Worm (Caenorhabditis elegans) whole organism, young adult: Measurements from ENCODE around the gene F11E6.9.

Experiments
- B0019.2 ChIP-seq: fragments of 200-800 bp; sonication (Bioruptor generic); conservative IDR thresholded peaks from 2 replicates; pipeline ENCODE4 v1.3.6; 2022; ENCODE audit warnings: missing genetic modification reagents, missing genetic modification characterization, missing compliant biosample characterization
- B0336.3 ChIP-seq: fragments of 200-800 bp; sonication (Bioruptor generic); IDR thresholded peaks from 2 replicates; pipeline ENCODE4 v1.3.6; 2022; ENCODE audit warnings: missing genetic modification characterization, missing compliant biosample characterization
- F37B4.10 ChIP-seq: fragments of 200-800 bp; sonication (Bioruptor generic); IDR thresholded peaks from 2 replicates; pipeline ENCODE4 v1.3.6; 2022; ENCODE audit warnings: missing genetic modification characterization, missing compliant biosample characterization
- F49E8.2 ChIP-seq: sonication (generic microtip); optimal IDR thresholded peaks from 3 replicates; lab custom pipeline; 2017; ENCODE audit warnings: missing genetic modification characterization, mild to moderate bottlenecking, missing compliant biosample characterization, antibody characterized with exemption, moderate library complexity; ENCODE audit not compliant: insufficient read depth
- F52B5.7 ChIP-seq: sonication (generic microtip); optimal IDR thresholded peaks from 2 replicates; lab custom pipeline; 2016; ENCODE audit warnings: mild to moderate bottlenecking, missing genetic modification characterization, missing compliant biosample characterization
- F55B11.4 ChIP-seq: sonication (generic microtip); optimal IDR thresholded peaks from 2 replicates; lab custom pipeline; 2016; ENCODE audit warnings: missing compliant biosample characterization, missing genetic modification characterization, borderline replicate concordance; ENCODE audit not compliant: insufficient read depth
- F57A8.1 ChIP-seq: fragments of 200-800 bp; sonication (Bioruptor generic); optimal IDR thresholded peaks from 2 replicates; lab custom pipeline; 2018; ENCODE audit warnings: mild to moderate bottlenecking, missing genetic modification characterization, moderate library complexity, missing compliant biosample characterization
- F57C9.4 ChIP-seq: sonication (generic microtip); optimal IDR thresholded peaks from 2 replicates; lab custom pipeline; 2017; ENCODE audit warnings: mild to moderate bottlenecking, missing genetic modification characterization, missing compliant biosample characterization
- K11D2.4 ChIP-seq: fragments of 200-800 bp; sonication (Bioruptor generic); IDR thresholded peaks from 2 replicates; pipeline ENCODE4 v1.3.6; 2022; ENCODE audit warnings: missing genetic modification reagents, missing genetic modification characterization, missing compliant biosample characterization
- T26A5.8 ChIP-seq: sonication (generic microtip); optimal IDR thresholded peaks from 2 replicates; lab custom pipeline; 2016; ENCODE audit warnings: missing genetic modification characterization, missing compliant biosample characterization
- Y56A3A.18 ChIP-seq: fragments of 200-800 bp; sonication (Bioruptor generic); IDR thresholded peaks from 2 replicates; pipeline ENCODE4 v1.3.6; 2022; ENCODE audit warnings: missing genetic modification reagents, missing genetic modification characterization, missing compliant biosample characterization
- Y79H2A.3 ChIP-seq: fragments of 200-800 bp; sonication (Bioruptor generic); conservative IDR thresholded peaks from 2 replicates; pipeline ENCODE4 v1.3.6; 2022; ENCODE audit warnings: missing genetic modification reagents, missing genetic modification characterization, missing compliant biosample characterization
- ama-1 ChIP-seq, 3 experiments: fragments of 150-350 bp in 1 of 3; sonication (generic microtip) in 2 of 3; optimal IDR thresholded peaks; 2 replicates each; lab custom pipeline; 2014 to 2018; ENCODE audit warnings: missing biosample characterization in 2 of 3, missing genetic modification characterization in 2 of 3, missing genetic modification reagents in 2 of 3
- atf-7 ChIP-seq: sonication (generic microtip); optimal IDR thresholded peaks from 2 replicates; lab custom pipeline; 2017; ENCODE audit warnings: mild to moderate bottlenecking, missing genetic modification characterization, missing compliant biosample characterization
- athp-1 ChIP-seq: sonication (generic microtip); optimal IDR thresholded peaks from 2 replicates; lab custom pipeline; 2017; ENCODE audit warnings: mild to moderate bottlenecking, missing genetic modification characterization, missing compliant biosample characterization
- attf-3 ChIP-seq: fragments of 200-800 bp; sonication (Bioruptor generic); conservative IDR thresholded peaks from 2 replicates; pipeline ENCODE4 v1.3.6; 2022; ENCODE audit warnings: missing genetic modification reagents, missing genetic modification characterization, missing compliant biosample characterization
- attf-6 ChIP-seq: fragments of 200-800 bp; sonication (Bioruptor generic); IDR thresholded peaks from 2 replicates; pipeline ENCODE4 v1.3.6; 2022; ENCODE audit warnings: missing genetic modification reagents, missing genetic modification characterization, missing compliant biosample characterization
- bed-1 ChIP-seq: fragments of 200-800 bp; sonication (Bioruptor generic); IDR thresholded peaks from 2 replicates; pipeline ENCODE4 v1.3.6; 2022; ENCODE audit warnings: missing genetic modification reagents, missing genetic modification characterization, missing compliant biosample characterization
- bed-2 ChIP-seq: fragments of 200-800 bp; sonication (Bioruptor generic); IDR thresholded peaks from 2 replicates; pipeline ENCODE4 v1.3.6; 2022; ENCODE audit warnings: missing genetic modification reagents, missing genetic modification characterization, missing compliant biosample characterization
- ccch-3 ChIP-seq: fragments of 200-800 bp; sonication (Bioruptor generic); optimal IDR thresholded peaks from 2 replicates; lab custom pipeline; 2018; ENCODE audit warnings: mild to moderate bottlenecking, missing genetic modification characterization, missing compliant biosample characterization
- cebp-2 ChIP-seq: fragments of 200-800 bp; sonication (Bioruptor generic); IDR thresholded peaks from 2 replicates; pipeline ENCODE4 v1.3.6; 2022; ENCODE audit warnings: missing genetic modification characterization, missing compliant biosample characterization
- ceh-27 ChIP-seq: fragments of 200-800 bp; sonication (Bioruptor generic); optimal IDR thresholded peaks from 2 replicates; lab custom pipeline; 2018; ENCODE audit warnings: mild to moderate bottlenecking, missing genetic modification characterization, moderate library complexity, missing compliant biosample characterization
- ceh-58 ChIP-seq: fragments of 200-800 bp; sonication (Bioruptor generic); IDR thresholded peaks from 2 replicates; pipeline ENCODE4 v1.3.6; 2022; ENCODE audit warnings: missing genetic modification characterization, missing compliant biosample characterization
- ceh-79 ChIP-seq: sonication (generic microtip); optimal IDR thresholded peaks from 2 replicates; lab custom pipeline; 2017; ENCODE audit warnings: mild to moderate bottlenecking, missing genetic modification characterization, missing compliant biosample characterization
- dpff-1 ChIP-seq: sonication (generic microtip); optimal IDR thresholded peaks from 2 replicates; lab custom pipeline; 2017; ENCODE audit warnings: mild to moderate bottlenecking, missing genetic modification characterization, missing compliant biosample characterization
- him-1 ChIP-seq: sonication (generic microtip); optimal IDR thresholded peaks from 2 replicates; lab custom pipeline; 2016; ENCODE audit warnings: missing genotype, missing genetic modification reagents, missing genetic modification characterization, missing compliant biosample characterization
- hlh-26 ChIP-seq: fragments of 200-800 bp; sonication (Bioruptor generic); conservative IDR thresholded peaks from 2 replicates; pipeline ENCODE4 v1.3.6; 2022; ENCODE audit warnings: missing genetic modification reagents, missing genetic modification characterization, missing compliant biosample characterization
- hmg-1.2 ChIP-seq: fragments of 200-800 bp; sonication (Bioruptor generic); IDR thresholded peaks from 2 replicates; pipeline ENCODE4 v1.3.6; 2022; ENCODE audit warnings: missing genetic modification reagents, missing genetic modification characterization, missing compliant biosample characterization
- hmg-20 ChIP-seq: fragments of 200-800 bp; sonication (Bioruptor generic); IDR thresholded peaks from 2 replicates; pipeline ENCODE4 v1.3.6; 2022; ENCODE audit warnings: missing genetic modification reagents, missing genetic modification characterization, missing compliant biosample characterization
- let-526 ChIP-seq: fragments of 200-800 bp; sonication (Bioruptor generic); IDR thresholded peaks from 2 replicates; pipeline ENCODE4 v1.3.6; 2022; ENCODE audit warnings: missing genetic modification reagents, missing genetic modification characterization, missing compliant biosample characterization
- let-607 ChIP-seq, 2 experiments: fragments of 200-800 bp in 1 of 2; sonication (Bioruptor generic) in 1 of 2; sonication (generic microtip) in 1 of 2; optimal IDR thresholded peaks; 2 replicates each; lab custom pipeline; 2016 to 2018; ENCODE audit warnings: mild to moderate bottlenecking in 2 of 2, missing compliant biosample characterization in 2 of 2, missing genetic modification characterization in 2 of 2, moderate library complexity in 2 of 2, missing genotype in 1 of 2
- lin-40 ChIP-seq: sonication (generic microtip); optimal IDR thresholded peaks from 2 replicates; lab custom pipeline; 2016; ENCODE audit warnings: missing genetic modification characterization, mild to moderate bottlenecking, missing compliant biosample characterization, missing genotype, missing genetic modification reagents
- madf-10 ChIP-seq: sonication (generic microtip); optimal IDR thresholded peaks from 2 replicates; lab custom pipeline; 2016; ENCODE audit warnings: mild to moderate bottlenecking, missing genetic modification characterization, missing compliant biosample characterization
- madf-6 ChIP-seq: fragments of 200-800 bp; sonication (Bioruptor generic); IDR thresholded peaks from 2 replicates; pipeline ENCODE4 v1.3.6; 2022; ENCODE audit warnings: missing genetic modification reagents, missing genetic modification characterization, missing compliant biosample characterization
- mcd-1 ChIP-seq: fragments of 200-800 bp; sonication (Bioruptor generic); IDR thresholded peaks from 2 replicates; pipeline ENCODE4 v1.3.6; 2022; ENCODE audit warnings: missing genetic modification reagents, missing genetic modification characterization, missing compliant biosample characterization
- mel-28 ChIP-seq: sonication (generic microtip); optimal IDR thresholded peaks from 2 replicates; lab custom pipeline; 2016; ENCODE audit warnings: borderline replicate concordance, mild to moderate bottlenecking, missing genetic modification characterization, missing compliant biosample characterization
- nfyb-1 ChIP-seq: fragments of 200-800 bp; sonication (Bioruptor generic); IDR thresholded peaks from 2 replicates; pipeline ENCODE4 v1.3.6; 2022; ENCODE audit warnings: missing genetic modification reagents, missing genetic modification characterization, missing compliant biosample characterization
- nhr-80 ChIP-seq: sonication (generic microtip); optimal IDR thresholded peaks from 2 replicates; lab custom pipeline; 2016; ENCODE audit warnings: missing genetic modification characterization, missing compliant biosample characterization
- rec-8 ChIP-seq, 2 experiments: sonication (generic microtip); optimal IDR thresholded peaks; 2 replicates each; lab custom pipeline; 2016; ENCODE audit warnings: mild to moderate bottlenecking in 2 of 2, missing genetic modification characterization in 2 of 2, missing genetic modification reagents in 2 of 2, missing genotype in 2 of 2, missing biosample characterization in 1 of 2, missing compliant biosample characterization in 1 of 2, moderate library complexity in 1 of 2
- rpc-1 ChIP-seq, 2 experiments: fragments of 150-350 bp in 1 of 2; sonication (generic microtip) in 1 of 2; optimal IDR thresholded peaks; 2 replicates each; lab custom pipeline; 2014 to 2018; ENCODE audit warnings: missing biosample characterization in 1 of 2, missing genetic modification characterization in 1 of 2, missing genetic modification reagents in 1 of 2, missing genotype in 1 of 2
- sea-2 ChIP-seq: fragments of 200-800 bp; sonication (Bioruptor generic); IDR thresholded peaks from 2 replicates; pipeline ENCODE4 v1.3.6; 2022; ENCODE audit warnings: missing genetic modification characterization, missing compliant biosample characterization
- snpc-4 ChIP-seq, 5 experiments: fragments of 150-350 bp in 1 of 5; sonication (generic microtip) in 4 of 5; optimal IDR thresholded peaks; 2 replicates each; lab custom pipeline; 2014 to 2018; ENCODE audit warnings: missing genetic modification characterization in 5 of 5, missing biosample characterization in 3 of 5, antibody characterized with exemption in 2 of 5, mild to moderate bottlenecking in 2 of 5, missing compliant biosample characterization in 2 of 5, missing genotype in 2 of 5, moderate library complexity in 2 of 5, missing genetic modification reagents in 1 of 5
- tbx-9 ChIP-seq: sonication (generic microtip); optimal IDR thresholded peaks from 2 replicates; lab custom pipeline; 2016; ENCODE audit warnings: borderline replicate concordance, missing genetic modification characterization, inconsistent platforms, missing compliant biosample characterization
- unc-62 ChIP-seq: fragments of 150-350 bp; optimal IDR thresholded peaks from 2 replicates; lab custom pipeline; 2014; ENCODE audit warnings: missing biosample characterization, missing genetic modification reagents, missing genetic modification characterization
- zfh-2 ChIP-seq: fragments of 200-800 bp; sonication (Bioruptor generic); conservative IDR thresholded peaks from 2 replicates; pipeline ENCODE4 v1.3.6; 2022; ENCODE audit warnings: missing genetic modification reagents, missing genetic modification characterization, missing compliant biosample characterization
- ztf-18 ChIP-seq: sonication (generic microtip); optimal IDR thresholded peaks from 2 replicates; lab custom pipeline; 2016; ENCODE audit warnings: missing genotype, mild to moderate bottlenecking, missing genetic modification characterization, missing compliant biosample characterization
- ztf-3 ChIP-seq: fragments of 200-800 bp; sonication (Bioruptor generic); optimal IDR thresholded peaks from 2 replicates; lab custom pipeline; 2018; ENCODE audit warnings: mild to moderate bottlenecking, missing genetic modification characterization, missing compliant biosample characterization

The F11E6.9 gene

ce11 chrIV:17461222-17461707 is 13.9 kb downstream of the F11E6.9 start, which contains the start of gene rif-1.1 (continued):
- TF ChIP-seq F55B11.4 (tag; lab: Kevin White, UChicago), result no peak
- TF ChIP-seq Y79H2A.3 (GFP tag; lab: Robert Waterston, UW), result no peak
- no peak for TF ChIP-seq zfh-2 (GFP tag; lab: Robert Waterston, UW)
- TF ChIP-seq ceh-27 (GFP tag; lab: Kevin White, UChicago), result no peak
- TF ChIP-seq mcd-1 (GFP tag; lab: Robert Waterston, UW), result peak; percentile 60
- no peak for TF ChIP-seq ztf-18
- no peak for TF ChIP-seq K11D2.4 (GFP tag; lab: Robert Waterston, UW)
- TF ChIP-seq hmg-1.2 (GFP tag; lab: Robert Waterston, UW), result peak; percentile 45; the same call in 1 of the 2 replicates
- peak; percentile 87 for TF ChIP-seq attf-6 (GFP tag; lab: Robert Waterston, UW)
- no peak for TF ChIP-seq dpff-1 (tag; lab: Kevin White, UChicago)
- no peak for TF ChIP-seq ceh-79
- TF ChIP-seq sea-2, result no peak
- TF ChIP-seq let-607 (tag; optimal IDR thresholded peaks at IDR 0.05; lab: Kevin White, UChicago), result no peak
- TF ChIP-seq madf-6, result peak; percentile 92
- peak; percentile 64 for TF ChIP-seq F49E8.2 (tag; lab: Kevin White, UChicago)
- no peak for TF ChIP-seq bed-1 (GFP tag; lab: Robert Waterston, UW)
- TF ChIP-seq rec-8 (tag; optimal IDR thresholded peaks at IDR 0.05; lab: Kevin White, UChicago), result no peak
- TF ChIP-seq F52B5.7, result no peak
- no peak for TF ChIP-seq cebp-2 (GFP tag; lab: Robert Waterston, UW)
- no peak for TF ChIP-seq attf-3 (GFP tag; lab: Robert Waterston, UW)
- TF ChIP-seq ccch-3 (GFP tag; lab: Kevin White, UChicago), result no peak
- TF ChIP-seq rpc-1 (optimal IDR thresholded peaks at IDR 0.05; lab: Kevin White, UChicago), result no peak
- TF ChIP-seq rpc-1 (tag; optimal IDR thresholded peaks at IDR 0.05; lab: Kevin White, UChicago), result no peak
- TF ChIP-seq F57A8.1 (GFP tag; lab: Kevin White, UChicago), result no peak
- TF ChIP-seq T26A5.8 (tag; lab: Kevin White, UChicago), result no peak
- no peak for TF ChIP-seq tbx-9 (tag; lab: Kevin White, UChicago)
- TF ChIP-seq nhr-80 (tag; lab: Kevin White, UChicago), result peak; percentile 1
- no peak for TF ChIP-seq F37B4.10
- no peak for TF ChIP-seq nfyb-1
- TF ChIP-seq ama-1 (optimal IDR thresholded peaks at IDR 0.05; lab: Kevin White, UChicago), result no peak
- no peak for TF ChIP-seq ama-1 (GFP tag; optimal IDR thresholded peaks at IDR 0.05; lab: Kevin White, UChicago)
- TF ChIP-seq bed-2, result no peak
- TF ChIP-seq madf-10 (tag; lab: Kevin White, UChicago), result no peak
- TF ChIP-seq hlh-26 (GFP tag; lab: Robert Waterston, UW), result no peak
- TF ChIP-seq B0019.2, result peak; percentile 64
- TF ChIP-seq hmg-20 (GFP tag; lab: Robert Waterston, UW), result no peak
- no peak for TF ChIP-seq let-526 (GFP tag; lab: Robert Waterston, UW)
- no peak for TF ChIP-seq ceh-58 (GFP tag; lab: Robert Waterston, UW)
- no peak for TF ChIP-seq athp-1 (tag; lab: Kevin White, UChicago)
- TF ChIP-seq snpc-4 (GFP tag; optimal IDR thresholded peaks at IDR 0.05; lab: Kevin White, UChicago), result peak; percentile 67
- TF ChIP-seq snpc-4 (tag; optimal IDR thresholded peaks at IDR 0.05; lab: Kevin White, UChicago), result peak in 3 of 4 experiments; percentile 54 to 89 (median 82)
- TF ChIP-seq atf-7 (tag; lab: Kevin White, UChicago), result no peak
- no peak for TF ChIP-seq lin-40 (tag; lab: Kevin White, UChicago)
- TF ChIP-seq Y56A3A.18, result no peak
- no peak for TF ChIP-seq ztf-3 (GFP tag; lab: Kevin White, UChicago)
- no peak for TF ChIP-seq mel-28 (tag; lab: Kevin White, UChicago)
- TF ChIP-seq F57C9.4 (tag; lab: Kevin White, UChicago), result no peak
- no peak for TF ChIP-seq unc-62
- TF ChIP-seq him-1 (tag; lab: Kevin White, UChicago), result no peak
- TF ChIP-seq B0336.3 (GFP tag; lab: Robert Waterston, UW), result 0 out of 2 replicates have a peak, but pooled peaks have one; percentile 25
